Worm (Caenorhabditis elegans) whole organism, L1 larva: Measurements from ENCODE around the gene ZK632.11.

ENCODE experiments used
- F16B12.6 ChIP-seq: fragments of 150-350 bp; optimal IDR thresholded peaks from 2 replicates; lab custom pipeline; 2014; ENCODE audit warnings: missing biosample characterization, missing genetic modification characterization
- Y116A8C.19 ChIP-seq: sonication (generic microtip); optimal IDR thresholded peaks from 2 replicates; lab custom pipeline; 2016; ENCODE audit warnings: missing compliant biosample characterization, missing genetic modification characterization, borderline replicate concordance
- blmp-1 ChIP-seq: fragments of 150-350 bp; optimal IDR thresholded peaks from 2 replicates; lab custom pipeline; 2014; ENCODE audit warnings: missing biosample characterization, missing genetic modification characterization
- ceh-63 ChIP-seq: fragments of 200-800 bp; sonication (Bioruptor generic); optimal IDR thresholded peaks from 2 replicates; lab custom pipeline; 2018; ENCODE audit warnings: mild to moderate bottlenecking, missing genetic modification characterization, missing compliant biosample characterization
- ceh-88 ChIP-seq: fragments of 200-800 bp; sonication (Bioruptor generic); IDR thresholded peaks from 2 replicates; pipeline ENCODE4 v1.3.6; 2022; ENCODE audit warnings: missing genetic modification characterization, missing compliant biosample characterization
- ceh-90 ChIP-seq: sonication (generic microtip); optimal IDR thresholded peaks from 2 replicates; lab custom pipeline; 2016; ENCODE audit warnings: missing genetic modification characterization, missing compliant biosample characterization
- ces-1 ChIP-seq: fragments of 150-350 bp; optimal IDR thresholded peaks from 2 replicates; lab custom pipeline; 2014; ENCODE audit warnings: missing biosample characterization, missing genetic modification reagents, missing genetic modification characterization
- efl-1 ChIP-seq, 4 experiments: fragments of 150-350 bp; optimal IDR thresholded peaks in 3 of 4; peaks in 1 of 4; 1 replicate in 1 of 4; 2 replicates in 3 of 4; lab custom pipeline; 2014; ENCODE audit warnings: missing biosample characterization in 2 of 4, missing genetic modification characterization in 2 of 4, missing genetic modification reagents in 2 of 4
- egl-27 ChIP-seq, 2 experiments: fragments of 150-350 bp in 1 of 2; sonication (generic microtip); optimal IDR thresholded peaks; 3 replicates each; lab custom pipeline; 2017 to 2018; ENCODE audit warnings: missing biosample characterization in 2 of 2, missing genetic modification characterization in 2 of 2, missing genetic modification reagents in 2 of 2
- fkh-10 ChIP-seq: sonication (generic microtip); optimal IDR thresholded peaks from 2 replicates; lab custom pipeline; 2017; ENCODE audit warnings: missing biosample characterization, missing genetic modification reagents, missing genetic modification characterization
- grh-1 ChIP-seq: fragments of 200-800 bp; sonication (Bioruptor generic); IDR thresholded peaks from 2 replicates; pipeline ENCODE4 v1.3.6; 2022; ENCODE audit warnings: missing genetic modification reagents, missing genetic modification characterization, missing compliant biosample characterization
- hlh-4 ChIP-seq: sonication (generic microtip); optimal IDR thresholded peaks from 2 replicates; lab custom pipeline; 2016; ENCODE audit warnings: mild to moderate bottlenecking, missing genetic modification characterization, missing compliant biosample characterization
- hpl-2 ChIP-seq: fragments of 150-350 bp; optimal IDR thresholded peaks from 2 replicates; lab custom pipeline; 2014; ENCODE audit warnings: missing biosample characterization, missing genetic modification reagents, missing genetic modification characterization
- irx-1 ChIP-seq: sonication (generic microtip); optimal IDR thresholded peaks from 2 replicates; lab custom pipeline; 2016; ENCODE audit warnings: missing genetic modification characterization, missing compliant biosample characterization
- jun-1 ChIP-seq: fragments of 150-350 bp; optimal IDR thresholded peaks from 2 replicates; lab custom pipeline; 2014; ENCODE audit warnings: missing biosample characterization, missing genetic modification reagents, missing genetic modification characterization
- lin-14 ChIP-seq: fragments of 200-800 bp; sonication (Bioruptor generic); optimal IDR thresholded peaks from 2 replicates; lab custom pipeline; 2018; ENCODE audit warnings: mild to moderate bottlenecking, missing genetic modification characterization, moderate library complexity, missing compliant biosample characterization
- lin-15B ChIP-seq: fragments of 150-350 bp; sonication (generic microtip); optimal IDR thresholded peaks from 3 replicates; lab custom pipeline; 2014; ENCODE audit warnings: missing biosample characterization, missing genetic modification characterization
- lin-39 ChIP-seq: fragments of 150-350 bp; optimal IDR thresholded peaks from 2 replicates; lab custom pipeline; 2014; ENCODE audit warnings: missing biosample characterization, missing genetic modification reagents, missing genetic modification characterization
- mab-9 ChIP-seq: fragments of 200-800 bp; sonication (Bioruptor generic); IDR thresholded peaks from 2 replicates; pipeline ENCODE4 v1.3.6; 2022; ENCODE audit warnings: missing genetic modification reagents, missing genetic modification characterization, missing compliant biosample characterization
- nhr-11 ChIP-seq: fragments of 150-350 bp; optimal IDR thresholded peaks from 2 replicates; lab custom pipeline; 2014; ENCODE audit warnings: missing biosample characterization, missing genetic modification characterization
- nhr-19 ChIP-seq: fragments of 200-800 bp; sonication (Bioruptor generic); conservative IDR thresholded peaks from 2 replicates; pipeline ENCODE4 v1.3.6; 2022; ENCODE audit warnings: missing genetic modification characterization, missing compliant biosample characterization
- nhr-20 ChIP-seq: sonication (generic microtip); optimal IDR thresholded peaks from 2 replicates; lab custom pipeline; 2016; ENCODE audit warnings: mild to moderate bottlenecking, missing genetic modification characterization, missing compliant biosample characterization
- nhr-71 ChIP-seq: sonication (generic microtip); optimal IDR thresholded peaks from 2 replicates; lab custom pipeline; 2016; ENCODE audit warnings: mild to moderate bottlenecking, missing genetic modification characterization, moderate library complexity, missing compliant biosample characterization
- nhr-77 ChIP-seq: fragments of 150-350 bp; optimal IDR thresholded peaks from 2 replicates; lab custom pipeline; 2014; ENCODE audit warnings: missing biosample characterization, missing genetic modification characterization
- snu-23 ChIP-seq: sonication (generic microtip); optimal IDR thresholded peaks from 2 replicates; lab custom pipeline; 2016; ENCODE audit warnings: missing genetic modification characterization, missing compliant biosample characterization
- sox-4 ChIP-seq: sonication (generic microtip); optimal IDR thresholded peaks from 2 replicates; lab custom pipeline; 2016; ENCODE audit warnings: missing genetic modification characterization, missing compliant biosample characterization
- sup-37 ChIP-seq: fragments of 200-800 bp; sonication (Bioruptor generic); optimal IDR thresholded peaks from 2 replicates; lab custom pipeline; 2018; ENCODE audit warnings: mild to moderate bottlenecking, missing genetic modification characterization, missing compliant biosample characterization
- tbx-2 ChIP-seq: sonication (generic microtip); optimal IDR thresholded peaks from 2 replicates; lab custom pipeline; 2016; ENCODE audit warnings: missing genetic modification characterization, missing compliant biosample characterization
- unc-30 ChIP-seq: sonication (generic microtip); optimal IDR thresholded peaks from 2 replicates; lab custom pipeline; 2017; ENCODE audit warnings: missing biosample characterization, missing genetic modification characterization
- zag-1 ChIP-seq: fragments of 150-350 bp; optimal IDR thresholded peaks from 2 replicates; lab custom pipeline; 2014; ENCODE audit warnings: missing biosample characterization, missing genetic modification characterization
- ztf-11 ChIP-seq, 2 experiments: sonication (generic microtip); optimal IDR thresholded peaks; 2 replicates each; lab custom pipeline; 2016 to 2017; ENCODE audit warnings: missing genetic modification characterization in 2 of 2, missing biosample characterization in 1 of 2, missing compliant biosample characterization in 1 of 2

ZK632.11 gene

ce11 chrIII:9871032-9871431 is 43.3 kb downstream of the ZK632.11 start, which contains the start of gene ZK757.1:
TSS of gene ZK757.1 (minus strand) at chrIII:9871132.
- TF ChIP-seq snu-23 (GFP tag; lab: Kevin White, UChicago) (no peak), nhr-77 (no peak), fkh-10 (no peak)

- TF ChIP-seq lin-14 (GFP tag; lab: Kevin White, UChicago) = no peak
- TF ChIP-seq nhr-19 (GFP tag; lab: Robert Waterston, UW) = no peak
- no peak for TF ChIP-seq ztf-11 (tag; optimal IDR thresholded peaks at IDR 0.05; lab: Kevin White, UChicago)
- TF ChIP-seq snu-23 (GFP tag; lab: Kevin White, UChicago) = no peak
- no peak for TF ChIP-seq nhr-71
- no peak for TF ChIP-seq lin-39 (tag; lab: Kevin White, UChicago)
- TF ChIP-seq fkh-10 = no peak
- no peak for TF ChIP-seq F16B12.6 (tag; lab: Kevin White, UChicago)
- TF ChIP-seq efl-1 (optimal IDR thresholded peaks at IDR 0.05; lab: Kevin White, UChicago) = no peak
- TF ChIP-seq efl-1 (GFP tag; optimal IDR thresholded peaks at IDR 0.05 in 1 of 2; lab: Kevin White, UChicago) = no peak
- TF ChIP-seq jun-1 = no peak
- TF ChIP-seq unc-30 = no peak
- TF ChIP-seq ceh-90 (tag; lab: Kevin White, UChicago) = no peak
- no peak for TF ChIP-seq irx-1 (tag; lab: Kevin White, UChicago)
Measured at ce11 chrIII:9874515-9874914, 46.8 kb downstream of the ZK632.11 start.

- no peak for TF ChIP-seq ces-1 (GFP tag; lab: Kevin White, UChicago)
- no peak for TF ChIP-seq blmp-1
- no peak for TF ChIP-seq tbx-2 (tag; lab: Kevin White, UChicago)
- no peak for TF ChIP-seq sox-4 (tag; lab: Kevin White, UChicago)
- no peak for TF ChIP-seq nhr-19 (GFP tag; lab: Robert Waterston, UW)
- no peak for TF ChIP-seq mab-9 (GFP tag; lab: Robert Waterston, UW)
- TF ChIP-seq nhr-11 (tag; lab: Kevin White, UChicago) = no peak
- no peak for TF ChIP-seq hpl-2
- no peak for TF ChIP-seq lin-39 (tag; lab: Kevin White, UChicago)
- TF ChIP-seq sup-37 = no peak
- no peak for TF ChIP-seq hlh-4 (tag; lab: Kevin White, UChicago)
- TF ChIP-seq, all 84 proteins: peak for 0
Measured at ce11 chrIII:9876951-9877350, 49.2 kb downstream of the ZK632.11 start, which contains the start of gene ZK757.10. TSS of gene ZK757.10 (plus strand) at chrIII:9877251.

ce11 chrIII:9878828-9879227 is 51.1 kb downstream of the ZK632.11 start, which contains the start of gene ZK757.2:
TSS of gene ZK757.2 (minus strand) at chrIII:9878928.
- TF ChIP-seq grh-1 (GFP tag; lab: Robert Waterston, UW) = no peak
- no peak for TF ChIP-seq zag-1
- TF ChIP-seq ceh-88 = no peak
- TF ChIP-seq nhr-20 (tag; lab: Kevin White, UChicago) = no peak
- TF ChIP-seq egl-27 (tag; optimal IDR thresholded peaks at IDR 0.05; lab: Kevin White, UChicago) = no peak
- no peak for TF ChIP-seq Y116A8C.19 (tag; lab: Kevin White, UChicago)
- no peak for TF ChIP-seq blmp-1
- TF ChIP-seq ces-1 (GFP tag; lab: Kevin White, UChicago) = no peak
- TF ChIP-seq ceh-63 = no peak
- no peak for TF ChIP-seq jun-1
- no peak for TF ChIP-seq lin-15B
- TF ChIP-seq nhr-77 = no peak
